Worm (Caenorhabditis elegans) whole organism, young adult: ENCODE results near the gene gfrp-1.

Experiments used
- C17E4.6 ChIP-seq: fragments of 200-800 bp; sonication (Bioruptor generic); IDR thresholded peaks from 2 replicates; pipeline ENCODE4 v1.3.6; 2022; ENCODE audit warnings: missing genetic modification reagents, missing genetic modification characterization, missing compliant biosample characterization
- F52B5.7 ChIP-seq: sonication (generic microtip); optimal IDR thresholded peaks from 2 replicates; lab custom pipeline; 2016; ENCODE audit warnings: mild to moderate bottlenecking, missing genetic modification characterization, missing compliant biosample characterization
- Y79H2A.3 ChIP-seq: fragments of 200-800 bp; sonication (Bioruptor generic); conservative IDR thresholded peaks from 2 replicates; pipeline ENCODE4 v1.3.6; 2022; ENCODE audit warnings: missing genetic modification reagents, missing genetic modification characterization, missing compliant biosample characterization
- ceh-40 ChIP-seq: fragments of 200-800 bp; sonication (Bioruptor generic); IDR thresholded peaks from 2 replicates; pipeline ENCODE4 v1.3.6; 2022; ENCODE audit warnings: missing genetic modification characterization, missing compliant biosample characterization
- dox-1 ChIP-seq: fragments of 200-800 bp; sonication (Bioruptor generic); IDR thresholded peaks from 2 replicates; pipeline ENCODE4 v1.3.6; 2022; ENCODE audit warnings: missing genetic modification reagents, missing genetic modification characterization, missing compliant biosample characterization
- egrh-3 ChIP-seq: fragments of 200-800 bp; sonication (Bioruptor generic); IDR thresholded peaks from 2 replicates; pipeline ENCODE4 v1.3.6; 2022; ENCODE audit warnings: missing genetic modification reagents, missing genetic modification characterization, missing compliant biosample characterization
- hlh-12 ChIP-seq: sonication (generic microtip); optimal IDR thresholded peaks from 2 replicates; lab custom pipeline; 2016; ENCODE audit warnings: missing genetic modification characterization, missing compliant biosample characterization
- lin-26 ChIP-seq: fragments of 200-800 bp; sonication (Bioruptor generic); IDR thresholded peaks from 2 replicates; pipeline ENCODE4 v1.3.6; 2022; ENCODE audit warnings: missing genetic modification reagents, missing genetic modification characterization, missing compliant biosample characterization
- lin-40 ChIP-seq: sonication (generic microtip); optimal IDR thresholded peaks from 2 replicates; lab custom pipeline; 2016; ENCODE audit warnings: missing genetic modification characterization, mild to moderate bottlenecking, missing compliant biosample characterization, missing genotype, missing genetic modification reagents
- lir-1 ChIP-seq: fragments of 200-800 bp; sonication (Bioruptor generic); conservative IDR thresholded peaks from 2 replicates; pipeline ENCODE4 v1.3.6; 2022; ENCODE audit warnings: missing genetic modification reagents, missing genetic modification characterization, missing compliant biosample characterization
- lsl-1 ChIP-seq: fragments of 200-800 bp; sonication (Bioruptor generic); optimal IDR thresholded peaks from 2 replicates; lab custom pipeline; 2018; ENCODE audit warnings: mild to moderate bottlenecking, missing genetic modification characterization, moderate library complexity, missing compliant biosample characterization
- mcd-1 ChIP-seq: fragments of 200-800 bp; sonication (Bioruptor generic); IDR thresholded peaks from 2 replicates; pipeline ENCODE4 v1.3.6; 2022; ENCODE audit warnings: missing genetic modification reagents, missing genetic modification characterization, missing compliant biosample characterization
- mel-28 ChIP-seq: sonication (generic microtip); optimal IDR thresholded peaks from 2 replicates; lab custom pipeline; 2016; ENCODE audit warnings: borderline replicate concordance, mild to moderate bottlenecking, missing genetic modification characterization, missing compliant biosample characterization
- nfya-1 ChIP-seq: sonication (generic microtip); optimal IDR thresholded peaks from 2 replicates; lab custom pipeline; 2017; ENCODE audit warnings: antibody characterized with exemption, missing compliant biosample characterization, missing genetic modification characterization, borderline replicate concordance; ENCODE audit not compliant: insufficient read depth
- rcor-1 ChIP-seq: fragments of 200-800 bp; sonication (Bioruptor generic); IDR thresholded peaks from 2 replicates; pipeline ENCODE4 v1.3.6; 2022; ENCODE audit warnings: missing genetic modification reagents, missing genetic modification characterization, missing compliant biosample characterization
- sea-2 ChIP-seq: fragments of 200-800 bp; sonication (Bioruptor generic); IDR thresholded peaks from 2 replicates; pipeline ENCODE4 v1.3.6; 2022; ENCODE audit warnings: missing genetic modification characterization, missing compliant biosample characterization
- somi-1 ChIP-seq: fragments of 200-800 bp; sonication (Bioruptor generic); optimal IDR thresholded peaks from 2 replicates; lab custom pipeline; 2018; ENCODE audit warnings: mild to moderate bottlenecking, missing genetic modification characterization, missing compliant biosample characterization
- unc-130 ChIP-seq: sonication (generic microtip); optimal IDR thresholded peaks from 2 replicates; lab custom pipeline; 2016; ENCODE audit warnings: missing genetic modification reagents, missing genetic modification characterization, missing compliant biosample characterization
- ztf-26 ChIP-seq: sonication (generic microtip); optimal IDR thresholded peaks from 2 replicates; lab custom pipeline; 2017; ENCODE audit warnings: missing genetic modification characterization, missing compliant biosample characterization

Gene gfrp-1

DNA sequence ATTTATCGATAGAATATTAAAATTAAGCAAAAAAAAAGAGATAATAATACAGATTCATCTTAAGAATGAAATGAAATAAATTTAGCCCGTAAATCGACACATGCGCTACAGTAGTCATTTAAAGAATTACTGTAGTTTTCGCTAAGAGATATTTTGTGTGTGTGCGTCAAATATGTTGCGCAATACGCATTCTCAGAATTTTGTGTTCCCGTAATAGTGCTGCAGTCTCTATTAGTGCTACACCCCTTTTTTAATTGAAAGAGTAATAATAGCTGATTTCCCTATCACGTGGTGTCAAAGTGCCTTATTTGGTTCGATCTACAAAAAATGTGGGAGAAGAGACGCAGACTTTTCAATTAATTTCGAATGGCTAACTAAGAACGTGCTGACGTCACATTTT, 40.9 kb downstream of the gfrp-1 start:
- TF ChIP-seq rcor-1 (GFP tag; lab: Robert Waterston, UW) (no peak), lsl-1 (GFP tag; lab: Kevin White, UChicago) (peak; percentile 59)

DNA sequence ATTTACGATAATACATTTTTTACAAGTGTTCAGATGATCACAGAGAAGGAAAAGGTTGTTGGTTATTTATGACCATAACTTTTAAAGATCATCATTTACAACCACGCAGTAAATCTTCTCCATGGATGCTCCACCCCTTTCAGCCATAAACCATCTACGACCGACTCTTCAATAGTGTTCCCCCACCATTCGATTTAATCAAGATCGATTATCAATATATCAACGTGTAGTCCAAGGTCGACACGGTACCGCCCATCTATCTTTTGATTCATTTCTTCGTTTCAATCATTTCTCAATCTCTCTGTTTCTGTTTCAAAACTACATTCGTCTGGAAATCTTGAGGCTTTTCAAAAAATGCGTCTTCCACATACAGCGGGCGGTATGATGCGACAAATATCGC, 41.4 kb downstream of the gfrp-1 start, which contains the start of gene aass-1:
TSS of gene aass-1 (plus strand) at position 301 of the 400 bp plus-strand sequence.
- no peak for TF ChIP-seq sea-2 (GFP tag; lab: Robert Waterston, UW)
- TF ChIP-seq unc-130 (GFP tag; lab: Kevin White, UChicago) = no peak
- TF ChIP-seq C17E4.6 (GFP tag; lab: Robert Waterston, UW) = no peak
- no peak for TF ChIP-seq lir-1 (GFP tag; lab: Robert Waterston, UW)
- TF ChIP-seq F52B5.7 (tag; lab: Kevin White, UChicago) = no peak
- no peak for TF ChIP-seq somi-1 (GFP tag; lab: Kevin White, UChicago)
- TF ChIP-seq lsl-1 (GFP tag; lab: Kevin White, UChicago) = no peak
- TF ChIP-seq mcd-1 (GFP tag; lab: Robert Waterston, UW) = no peak
- TF ChIP-seq, all 124 proteins: peak for 0

DNA sequence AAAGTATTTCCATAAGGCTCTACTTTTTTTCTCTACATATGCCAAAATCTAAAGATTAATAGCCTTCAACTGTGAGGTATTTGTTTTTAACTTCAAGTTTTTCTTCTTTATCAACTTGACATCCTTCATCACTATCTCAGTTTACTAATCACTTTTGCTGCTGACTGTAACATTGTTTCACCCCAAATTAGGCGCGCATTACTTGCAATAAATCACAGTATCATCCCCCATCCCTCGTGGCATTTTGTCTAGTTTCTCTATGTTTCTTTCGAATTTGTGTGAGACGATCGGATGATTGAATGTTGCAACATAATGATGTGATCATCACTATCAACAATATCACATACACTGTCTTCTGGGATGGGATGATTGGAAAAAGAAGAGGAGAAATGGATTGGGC, 44.1 kb downstream of the gfrp-1 start:
- peak; percentile 27 for TF ChIP-seq lin-40 (tag; lab: Kevin White, UChicago)
- no peak for TF ChIP-seq lin-26 (GFP tag; lab: Robert Waterston, UW)
- peak; percentile 23 for TF ChIP-seq ztf-26
- no peak for TF ChIP-seq Y79H2A.3 (GFP tag; lab: Robert Waterston, UW)
- TF ChIP-seq dox-1 (GFP tag; lab: Robert Waterston, UW) = no peak
- TF ChIP-seq somi-1 (GFP tag; lab: Kevin White, UChicago) = peak; percentile 41
- TF ChIP-seq egrh-3 (GFP tag; lab: Robert Waterston, UW) = no peak

DNA sequence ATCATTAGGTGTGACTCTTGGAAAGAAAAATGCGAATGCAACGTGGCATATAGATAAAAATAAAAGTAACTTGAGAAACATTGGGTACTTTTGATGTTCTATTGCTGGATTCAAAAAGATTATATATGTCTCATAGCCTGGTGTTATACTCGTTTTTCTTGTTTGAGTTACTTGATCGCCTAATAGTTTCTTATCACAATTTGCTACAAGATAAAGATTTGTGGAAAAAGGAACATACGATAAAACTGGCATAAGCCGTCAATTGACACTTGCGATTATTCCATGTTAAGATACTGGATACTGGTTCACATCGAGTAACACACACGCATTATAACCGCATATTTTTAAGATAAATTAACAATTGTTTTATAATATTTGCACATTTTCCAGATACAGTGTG, 49.1 kb downstream of the gfrp-1 start, which contains the start of gene grl-19:
TSS of gene grl-19 (minus strand) at position 101 of the 400 bp plus-strand sequence.
- TF ChIP-seq nfya-1 (tag; lab: Kevin White, UChicago) = no peak
- TF ChIP-seq rcor-1 (GFP tag; lab: Robert Waterston, UW) = no peak
- no peak for TF ChIP-seq ceh-40 (GFP tag; lab: Robert Waterston, UW)
- no peak for TF ChIP-seq mel-28 (tag; lab: Kevin White, UChicago)
- TF ChIP-seq hlh-12 = no peak
